Worm (Caenorhabditis elegans) whole organism, young adult: ENCODE measurements around the gene K02E2.7.
A peak's percentile ranks its signal among the peaks of the same experiment; 100 is the strongest.

Experiments used
- B0019.2 ChIP-seq: fragments of 200-800 bp; sonication (Bioruptor generic); conservative IDR thresholded peaks from 2 replicates; pipeline ENCODE4 v1.3.6; 2022; ENCODE audit warnings: missing genetic modification reagents, missing genetic modification characterization, missing compliant biosample characterization
- C17E4.6 ChIP-seq: fragments of 200-800 bp; sonication (Bioruptor generic); IDR thresholded peaks from 2 replicates; pipeline ENCODE4 v1.3.6; 2022; ENCODE audit warnings: missing genetic modification reagents, missing genetic modification characterization, missing compliant biosample characterization
- D2030.7 ChIP-seq: fragments of 200-800 bp; sonication (Bioruptor generic); IDR thresholded peaks from 2 replicates; pipeline ENCODE4 v1.3.6; 2022; ENCODE audit warnings: missing genetic modification reagents, missing genetic modification characterization, missing compliant biosample characterization
- F22D6.2 ChIP-seq: sonication (generic microtip); optimal IDR thresholded peaks from 2 replicates; lab custom pipeline; 2016; ENCODE audit warnings: mild to moderate bottlenecking, missing genetic modification characterization, missing compliant biosample characterization
- K12H6.12 ChIP-seq: fragments of 200-800 bp; sonication (Bioruptor generic); optimal IDR thresholded peaks from 2 replicates; lab custom pipeline; 2018; ENCODE audit warnings: mild to moderate bottlenecking, missing genetic modification characterization, missing compliant biosample characterization
- Y53G8AR.9 ChIP-seq: fragments of 200-800 bp; sonication (Bioruptor generic); conservative IDR thresholded peaks from 2 replicates; pipeline ENCODE4 v1.3.6; 2022; ENCODE audit warnings: missing genetic modification reagents, missing genetic modification characterization, missing compliant biosample characterization
- Y56A3A.18 ChIP-seq: fragments of 200-800 bp; sonication (Bioruptor generic); IDR thresholded peaks from 2 replicates; pipeline ENCODE4 v1.3.6; 2022; ENCODE audit warnings: missing genetic modification reagents, missing genetic modification characterization, missing compliant biosample characterization
- Y67H2A.10 ChIP-seq: fragments of 200-800 bp; sonication (Bioruptor generic); conservative IDR thresholded peaks from 2 replicates; pipeline ENCODE4 v1.3.6; 2022; ENCODE audit warnings: missing genetic modification reagents, missing genetic modification characterization, missing compliant biosample characterization
- aptf-3 ChIP-seq: fragments of 200-800 bp; sonication (Bioruptor generic); IDR thresholded peaks from 2 replicates; pipeline ENCODE4 v1.3.6; 2022; ENCODE audit warnings: missing genetic modification characterization, missing compliant biosample characterization
- atf-7 ChIP-seq: sonication (generic microtip); optimal IDR thresholded peaks from 2 replicates; lab custom pipeline; 2017; ENCODE audit warnings: mild to moderate bottlenecking, missing genetic modification characterization, missing compliant biosample characterization
- attf-5 ChIP-seq: fragments of 200-800 bp; sonication (Bioruptor generic); optimal IDR thresholded peaks from 2 replicates; lab custom pipeline; 2018; ENCODE audit warnings: mild to moderate bottlenecking, missing genetic modification characterization, missing compliant biosample characterization
- attf-6 ChIP-seq: fragments of 200-800 bp; sonication (Bioruptor generic); IDR thresholded peaks from 2 replicates; pipeline ENCODE4 v1.3.6; 2022; ENCODE audit warnings: missing genetic modification reagents, missing genetic modification characterization, missing compliant biosample characterization
- bed-2 ChIP-seq: fragments of 200-800 bp; sonication (Bioruptor generic); IDR thresholded peaks from 2 replicates; pipeline ENCODE4 v1.3.6; 2022; ENCODE audit warnings: missing genetic modification reagents, missing genetic modification characterization, missing compliant biosample characterization
- ccch-3 ChIP-seq: fragments of 200-800 bp; sonication (Bioruptor generic); optimal IDR thresholded peaks from 2 replicates; lab custom pipeline; 2018; ENCODE audit warnings: mild to moderate bottlenecking, missing genetic modification characterization, missing compliant biosample characterization
- cebp-1 ChIP-seq, 2 experiments: fragments of 200-800 bp in 1 of 2; sonication (Bioruptor generic) in 1 of 2; sonication (generic microtip) in 1 of 2; IDR thresholded peaks in 1 of 2; optimal IDR thresholded peaks in 1 of 2; 2 replicates each; pipeline versions ENCODE4 v1.3.6 to Lab custom; 2017 to 2022; ENCODE audit warnings: missing compliant biosample characterization in 2 of 2, missing genetic modification characterization in 2 of 2, mild to moderate bottlenecking in 1 of 2, missing genetic modification reagents in 1 of 2, moderate library complexity in 1 of 2
- ets-4 ChIP-seq: fragments of 200-800 bp; sonication (Bioruptor generic); optimal IDR thresholded peaks from 2 replicates; lab custom pipeline; 2018; ENCODE audit warnings: mild to moderate bottlenecking, missing genetic modification characterization, missing compliant biosample characterization
- hlh-12 ChIP-seq: sonication (generic microtip); optimal IDR thresholded peaks from 2 replicates; lab custom pipeline; 2016; ENCODE audit warnings: missing genetic modification characterization, missing compliant biosample characterization
- hlh-26 ChIP-seq: fragments of 200-800 bp; sonication (Bioruptor generic); conservative IDR thresholded peaks from 2 replicates; pipeline ENCODE4 v1.3.6; 2022; ENCODE audit warnings: missing genetic modification reagents, missing genetic modification characterization, missing compliant biosample characterization
- hsf-1 ChIP-seq: fragments of 200-800 bp; sonication (Bioruptor generic); IDR thresholded peaks from 2 replicates; pipeline ENCODE4 v1.3.6; 2022; ENCODE audit warnings: missing genetic modification reagents, missing genetic modification characterization, missing compliant biosample characterization
- let-526 ChIP-seq: fragments of 200-800 bp; sonication (Bioruptor generic); IDR thresholded peaks from 2 replicates; pipeline ENCODE4 v1.3.6; 2022; ENCODE audit warnings: missing genetic modification reagents, missing genetic modification characterization, missing compliant biosample characterization
- let-607 ChIP-seq, 2 experiments: fragments of 200-800 bp in 1 of 2; sonication (Bioruptor generic) in 1 of 2; sonication (generic microtip) in 1 of 2; optimal IDR thresholded peaks; 2 replicates each; lab custom pipeline; 2016 to 2018; ENCODE audit warnings: mild to moderate bottlenecking in 2 of 2, missing compliant biosample characterization in 2 of 2, missing genetic modification characterization in 2 of 2, moderate library complexity in 2 of 2, missing genotype in 1 of 2
- lin-40 ChIP-seq: sonication (generic microtip); optimal IDR thresholded peaks from 2 replicates; lab custom pipeline; 2016; ENCODE audit warnings: missing genetic modification characterization, mild to moderate bottlenecking, missing compliant biosample characterization, missing genotype, missing genetic modification reagents
- lir-1 ChIP-seq: fragments of 200-800 bp; sonication (Bioruptor generic); conservative IDR thresholded peaks from 2 replicates; pipeline ENCODE4 v1.3.6; 2022; ENCODE audit warnings: missing genetic modification reagents, missing genetic modification characterization, missing compliant biosample characterization
- lsl-1 ChIP-seq: fragments of 200-800 bp; sonication (Bioruptor generic); optimal IDR thresholded peaks from 2 replicates; lab custom pipeline; 2018; ENCODE audit warnings: mild to moderate bottlenecking, missing genetic modification characterization, moderate library complexity, missing compliant biosample characterization
- madf-3 ChIP-seq: fragments of 200-800 bp; sonication (Bioruptor generic); IDR thresholded peaks from 2 replicates; pipeline ENCODE4 v1.3.6; 2022; ENCODE audit warnings: missing genetic modification reagents, missing genetic modification characterization, missing compliant biosample characterization
- madf-6 ChIP-seq: fragments of 200-800 bp; sonication (Bioruptor generic); IDR thresholded peaks from 2 replicates; pipeline ENCODE4 v1.3.6; 2022; ENCODE audit warnings: missing genetic modification reagents, missing genetic modification characterization, missing compliant biosample characterization
- nfya-2 ChIP-seq: fragments of 200-800 bp; sonication (Bioruptor generic); IDR thresholded peaks from 2 replicates; pipeline ENCODE4 v1.3.6; 2022; ENCODE audit warnings: missing genetic modification reagents, missing genetic modification characterization, missing compliant biosample characterization
- nhr-27 ChIP-seq: fragments of 200-800 bp; sonication (Bioruptor generic); optimal IDR thresholded peaks from 2 replicates; lab custom pipeline; 2018; ENCODE audit warnings: mild to moderate bottlenecking, missing genetic modification characterization, moderate library complexity, missing compliant biosample characterization
- nhr-90 ChIP-seq: sonication (generic microtip); optimal IDR thresholded peaks from 2 replicates; lab custom pipeline; 2016; ENCODE audit warnings: missing genotype, mild to moderate bottlenecking, missing genetic modification characterization, missing compliant biosample characterization
- sdz-38 ChIP-seq: sonication (generic microtip); optimal IDR thresholded peaks from 2 replicates; lab custom pipeline; 2016; ENCODE audit warnings: missing genotype, missing genetic modification characterization, missing compliant biosample characterization
- snpc-1.1 ChIP-seq: sonication (generic microtip); optimal IDR thresholded peaks from 2 replicates; lab custom pipeline; 2017; ENCODE audit warnings: missing genetic modification characterization, mild to moderate bottlenecking, missing compliant biosample characterization, antibody characterized with exemption, moderate library complexity, missing genotype, missing genetic modification reagents; ENCODE audit not compliant: insufficient read depth
- snpc-1.3 ChIP-seq: sonication (generic microtip); optimal IDR thresholded peaks from 2 replicates; lab custom pipeline; 2017; ENCODE audit warnings: missing genetic modification characterization, mild to moderate bottlenecking, missing compliant biosample characterization, antibody characterized with exemption, moderate library complexity, missing genotype, missing genetic modification reagents; ENCODE audit not compliant: insufficient read depth
- somi-1 ChIP-seq: fragments of 200-800 bp; sonication (Bioruptor generic); optimal IDR thresholded peaks from 2 replicates; lab custom pipeline; 2018; ENCODE audit warnings: mild to moderate bottlenecking, missing genetic modification characterization, missing compliant biosample characterization
- tbp1 ChIP-seq: fragments of 200-800 bp; sonication (Bioruptor generic); optimal IDR thresholded peaks from 2 replicates; lab custom pipeline; 2018; ENCODE audit warnings: mild to moderate bottlenecking, missing genetic modification characterization, missing compliant biosample characterization
- zim-3 ChIP-seq: sonication (generic microtip); optimal IDR thresholded peaks from 2 replicates; lab custom pipeline; 2017; ENCODE audit warnings: mild to moderate bottlenecking, missing genetic modification characterization, moderate library complexity, missing compliant biosample characterization
- ztf-18 ChIP-seq: sonication (generic microtip); optimal IDR thresholded peaks from 2 replicates; lab custom pipeline; 2016; ENCODE audit warnings: missing genotype, mild to moderate bottlenecking, missing genetic modification characterization, missing compliant biosample characterization
- ztf-3 ChIP-seq: fragments of 200-800 bp; sonication (Bioruptor generic); optimal IDR thresholded peaks from 2 replicates; lab custom pipeline; 2018; ENCODE audit warnings: mild to moderate bottlenecking, missing genetic modification characterization, missing compliant biosample characterization

The K02E2.7 gene

ce11 chrV:20410285-20410684 lies 23.4 kb upstream of the K02E2.7 start (continued):
- TF ChIP-seq cebp-1 (GFP tag; IDR thresholded peaks at IDR 0.05; lab: Robert Waterston, UW) (no peak), cebp-1 (tag; optimal IDR thresholded peaks at IDR 0.05; lab: Kevin White, UChicago) (peak; percentile 31), zim-3 (no peak), tbp1 (GFP tag; lab: Kevin White, UChicago) (no peak), hlh-26 (no peak)

- TF ChIP-seq lir-1 (GFP tag; lab: Robert Waterston, UW) (no peak), somi-1 (no peak), ztf-3 (GFP tag; lab: Kevin White, UChicago) (no peak), nhr-27 (tag; lab: Kevin White, UChicago) (no peak), D2030.7 (GFP tag; lab: Robert Waterston, UW) (no peak), aptf-3 (no peak), hlh-12 (tag; lab: Kevin White, UChicago) (no peak), atf-7 (tag; lab: Kevin White, UChicago) (no peak), lsl-1 (GFP tag; lab: Kevin White, UChicago) (no peak), nfya-2 (GFP tag; lab: Robert Waterston, UW) (no peak), B0019.2 (GFP tag; lab: Robert Waterston, UW) (no peak)
Measured at ce11 chrV:20409016-20409415, 22.2 kb upstream of the K02E2.7 start.

ce11 chrV:20406817-20407216 lies 20.0 kb upstream of the K02E2.7 start:
- TF ChIP-seq ccch-3 (GFP tag; lab: Kevin White, UChicago) (no peak), ets-4 (GFP tag; lab: Kevin White, UChicago) (no peak), let-607 (tag; optimal IDR thresholded peaks at IDR 0.05; lab: Kevin White, UChicago) (no peak), nhr-90 (no peak), attf-6 (no peak), hsf-1 (GFP tag; lab: Robert Waterston, UW) (no peak), K12H6.12 (tag; lab: Kevin White, UChicago) (no peak), lin-40 (tag; lab: Kevin White, UChicago) (no peak), snpc-1.3 (tag; lab: Kevin White, UChicago) (no peak)

ce11 chrV:20402842-20403241 lies 16.0 kb upstream of the K02E2.7 start:
- no peak for TF ChIP-seq C17E4.6
- no peak for TF ChIP-seq ztf-3 (GFP tag; lab: Kevin White, UChicago)
- no peak for TF ChIP-seq Y56A3A.18
- TF ChIP-seq let-526 (GFP tag; lab: Robert Waterston, UW), result no peak
- no peak for TF ChIP-seq Y53G8AR.9 (GFP tag; lab: Robert Waterston, UW)
- no peak for TF ChIP-seq snpc-1.1 (tag; lab: Kevin White, UChicago)
- TF ChIP-seq D2030.7 (GFP tag; lab: Robert Waterston, UW), result no peak
- no peak for TF ChIP-seq madf-6 (GFP tag; lab: Robert Waterston, UW)
- TF ChIP-seq Y67H2A.10 (GFP tag; lab: Robert Waterston, UW), result no peak
- TF ChIP-seq madf-3 (GFP tag; lab: Robert Waterston, UW), result no peak
- no peak for TF ChIP-seq bed-2
- no peak for TF ChIP-seq ztf-18 (tag; lab: Kevin White, UChicago)
- TF ChIP-seq zim-3, result no peak
- TF ChIP-seq sdz-38 (tag; lab: Kevin White, UChicago), result no peak
- no peak for TF ChIP-seq attf-5
- TF ChIP-seq F22D6.2 (tag; lab: Kevin White, UChicago), result no peak
